Worm (Caenorhabditis elegans) whole organism, late embryonic: ENCODE data around the gene Y48A6B.14.

Experiments used
- C08G9.2 ChIP-seq: sonication (generic microtip); optimal IDR thresholded peaks from 2 replicates; lab custom pipeline; 2016; ENCODE audit warnings: mild to moderate bottlenecking, missing genetic modification characterization, moderate library complexity, missing compliant biosample characterization
- F13H6.1 ChIP-seq: sonication (generic microtip); optimal IDR thresholded peaks from 2 replicates; lab custom pipeline; 2016; ENCODE audit warnings: missing genetic modification characterization, missing compliant biosample characterization
- K02D7.2 ChIP-seq: sonication (generic microtip); optimal IDR thresholded peaks from 2 replicates; lab custom pipeline; 2017; ENCODE audit warnings: mild to moderate bottlenecking, missing genetic modification characterization, missing compliant biosample characterization
- T23F11.4 ChIP-seq: fragments of 200-800 bp; sonication (Bioruptor generic); optimal IDR thresholded peaks from 2 replicates; lab custom pipeline; 2018; ENCODE audit warnings: mild to moderate bottlenecking, missing genetic modification characterization, missing compliant biosample characterization
- ahr-1 ChIP-seq: sonication (generic microtip); optimal IDR thresholded peaks from 2 replicates; lab custom pipeline; 2016; ENCODE audit warnings: missing genetic modification characterization, missing compliant biosample characterization
- ceh-14 ChIP-seq: sonication (generic microtip); optimal IDR thresholded peaks from 2 replicates; lab custom pipeline; 2016; ENCODE audit warnings: missing genotype, missing genetic modification characterization, missing compliant biosample characterization
- ceh-19 ChIP-seq: fragments of 200-800 bp; sonication (Bioruptor generic); optimal IDR thresholded peaks from 2 replicates; lab custom pipeline; 2018; ENCODE audit warnings: mild to moderate bottlenecking, missing genetic modification characterization, missing compliant biosample characterization
- ceh-2 ChIP-seq: sonication (generic microtip); optimal IDR thresholded peaks from 2 replicates; lab custom pipeline; 2016; ENCODE audit warnings: missing genotype, missing genetic modification characterization, missing compliant biosample characterization
- ceh-24 ChIP-seq: sonication (generic microtip); optimal IDR thresholded peaks from 2 replicates; lab custom pipeline; 2016; ENCODE audit warnings: mild to moderate bottlenecking, missing genetic modification characterization, missing compliant biosample characterization
- ceh-30 ChIP-seq: fragments of 150-350 bp; optimal IDR thresholded peaks from 2 replicates; lab custom pipeline; 2014; ENCODE audit warnings: missing biosample characterization, missing genetic modification characterization
- ceh-45 ChIP-seq: fragments of 200-800 bp; sonication (Bioruptor generic); IDR thresholded peaks from 2 replicates; pipeline ENCODE4 v1.3.6; 2022; ENCODE audit warnings: missing genetic modification reagents, missing genetic modification characterization, missing compliant biosample characterization
- ceh-48 ChIP-seq: sonication (generic microtip); optimal IDR thresholded peaks from 2 replicates; lab custom pipeline; 2016; ENCODE audit warnings: missing genetic modification characterization, inconsistent platforms, missing compliant biosample characterization
- ceh-9 ChIP-seq: sonication (generic microtip); optimal IDR thresholded peaks from 2 replicates; lab custom pipeline; 2016; ENCODE audit warnings: mild to moderate bottlenecking, missing genetic modification characterization, inconsistent platforms, missing compliant biosample characterization
- che-1 ChIP-seq: sonication (generic microtip); optimal IDR thresholded peaks from 2 replicates; lab custom pipeline; 2016; ENCODE audit warnings: mild to moderate bottlenecking, missing genetic modification characterization, missing compliant biosample characterization
- dmd-4 ChIP-seq: sonication (generic microtip); optimal IDR thresholded peaks from 2 replicates; lab custom pipeline; 2016; ENCODE audit warnings: borderline replicate concordance, missing genetic modification characterization, missing compliant biosample characterization
- dve-1 ChIP-seq: sonication (generic microtip); optimal IDR thresholded peaks from 2 replicates; lab custom pipeline; 2017; ENCODE audit warnings: antibody characterized with exemption, mild to moderate bottlenecking, missing genetic modification characterization, missing compliant biosample characterization
- fax-1 ChIP-seq: sonication (generic microtip); optimal IDR thresholded peaks from 2 replicates; lab custom pipeline; 2016; ENCODE audit warnings: missing genotype, missing genetic modification characterization, missing compliant biosample characterization
- fkh-10 ChIP-seq: fragments of 150-350 bp; optimal IDR thresholded peaks from 2 replicates; lab custom pipeline; 2014; ENCODE audit warnings: missing biosample characterization, missing genetic modification reagents, missing genetic modification characterization
- gmeb-2 ChIP-seq: sonication (generic microtip); optimal IDR thresholded peaks from 2 replicates; lab custom pipeline; 2016; ENCODE audit warnings: missing genetic modification characterization, inconsistent platforms, missing compliant biosample characterization
- hlh-6 ChIP-seq: sonication (generic microtip); optimal IDR thresholded peaks from 2 replicates; lab custom pipeline; 2016; ENCODE audit warnings: missing genotype, missing genetic modification characterization, missing compliant biosample characterization
- lim-6 ChIP-seq: sonication (generic microtip); optimal IDR thresholded peaks from 2 replicates; lab custom pipeline; 2016; ENCODE audit warnings: missing genetic modification characterization, missing compliant biosample characterization
- madf-2 ChIP-seq: sonication (generic microtip); optimal IDR thresholded peaks from 2 replicates; lab custom pipeline; 2017; ENCODE audit warnings: missing genetic modification characterization, missing compliant biosample characterization
- nhr-232 ChIP-seq: sonication (generic microtip); optimal IDR thresholded peaks from 2 replicates; lab custom pipeline; 2016; ENCODE audit warnings: missing genetic modification characterization, missing compliant biosample characterization
- npax-4 ChIP-seq: sonication (generic microtip); optimal IDR thresholded peaks from 2 replicates; lab custom pipeline; 2016; ENCODE audit warnings: missing genetic modification characterization, missing compliant biosample characterization
- odd-2 ChIP-seq: sonication (generic microtip); optimal IDR thresholded peaks from 2 replicates; lab custom pipeline; 2017; ENCODE audit warnings: antibody characterized with exemption, mild to moderate bottlenecking, missing genetic modification characterization, missing compliant biosample characterization
- pat-9 ChIP-seq: fragments of 200-800 bp; sonication (Bioruptor generic); optimal IDR thresholded peaks from 2 replicates; lab custom pipeline; 2018; ENCODE audit warnings: mild to moderate bottlenecking, missing genetic modification characterization, moderate library complexity, missing compliant biosample characterization
- pax-1 ChIP-seq: fragments of 150-350 bp; optimal IDR thresholded peaks from 2 replicates; lab custom pipeline; 2014; ENCODE audit warnings: missing biosample characterization, missing genetic modification characterization
- pha-4 ChIP-seq: fragments of 150-350 bp; optimal IDR thresholded peaks from 2 replicates; lab custom pipeline; 2018; ENCODE audit warnings: missing biosample characterization, missing genetic modification reagents, missing genetic modification characterization
- pqm-1 ChIP-seq: sonication (generic microtip); optimal IDR thresholded peaks from 2 replicates; lab custom pipeline; 2016; ENCODE audit warnings: missing genetic modification characterization, missing compliant biosample characterization
- pros-1 ChIP-seq: fragments of 150-350 bp; optimal IDR thresholded peaks from 2 replicates; lab custom pipeline; 2014; ENCODE audit warnings: missing biosample characterization, missing genetic modification reagents, missing genetic modification characterization
- ref-2 ChIP-seq: sonication (generic microtip); optimal IDR thresholded peaks from 2 replicates; lab custom pipeline; 2016; ENCODE audit warnings: missing genetic modification characterization, missing compliant biosample characterization
- rnt-1 ChIP-seq: sonication (generic microtip); optimal IDR thresholded peaks from 2 replicates; lab custom pipeline; 2016; ENCODE audit warnings: missing genetic modification characterization, missing compliant biosample characterization
- sdc-2 ChIP-seq: sonication (generic microtip); optimal IDR thresholded peaks from 2 replicates; lab custom pipeline; 2016; ENCODE audit warnings: missing genotype, missing genetic modification characterization, missing compliant biosample characterization
- syd-9 ChIP-seq: sonication (generic microtip); optimal IDR thresholded peaks from 2 replicates; lab custom pipeline; 2016; ENCODE audit warnings: mild to moderate bottlenecking, missing genetic modification characterization, moderate library complexity, missing compliant biosample characterization
- tbx-2 ChIP-seq: sonication (generic microtip); optimal IDR thresholded peaks from 2 replicates; lab custom pipeline; 2016; ENCODE audit warnings: missing genetic modification characterization, missing compliant biosample characterization
- tbx-7 ChIP-seq: sonication (generic microtip); optimal IDR thresholded peaks from 2 replicates; lab custom pipeline; 2016; ENCODE audit warnings: missing genotype, missing genetic modification characterization, missing compliant biosample characterization
- ttx-3 ChIP-seq: sonication (generic microtip); optimal IDR thresholded peaks from 2 replicates; lab custom pipeline; 2016; ENCODE audit warnings: missing genetic modification reagents, missing genetic modification characterization, missing compliant biosample characterization
- unc-3 ChIP-seq, 2 experiments: fragments of 200-800 bp in 1 of 2; sonication (Bioruptor generic) in 1 of 2; sonication (generic microtip) in 1 of 2; conservative IDR thresholded peaks in 1 of 2; optimal IDR thresholded peaks in 1 of 2; 2 replicates each; pipeline versions ENCODE4 v1.3.6 to Lab custom; 2016 to 2022; ENCODE audit warnings: missing compliant biosample characterization in 2 of 2, missing genetic modification characterization in 2 of 2, missing genetic modification reagents in 1 of 2
- unc-42 ChIP-seq: sonication (generic microtip); optimal IDR thresholded peaks from 2 replicates; lab custom pipeline; 2016; ENCODE audit warnings: missing genotype, missing genetic modification characterization, missing compliant biosample characterization
- unc-86 ChIP-seq: sonication (generic microtip); optimal IDR thresholded peaks from 2 replicates; lab custom pipeline; 2016; ENCODE audit warnings: missing genetic modification characterization, missing compliant biosample characterization
- zip-5 ChIP-seq: sonication (generic microtip); optimal IDR thresholded peaks from 2 replicates; lab custom pipeline; 2016; ENCODE audit warnings: missing genetic modification characterization, missing compliant biosample characterization

Gene Y48A6B.14

ce11 chrIII:11012264-11012663 is 19.1 kb upstream of the Y48A6B.14 start, which contains the start of gene kvs-4:
TSS of gene kvs-4 (plus strand) at chrIII:11012564.
- no peak for TF ChIP-seq ceh-30 (tag; lab: Kevin White, UChicago)
- no peak for TF ChIP-seq lim-6
- no peak for TF ChIP-seq npax-4 (tag; lab: Kevin White, UChicago)
- no peak for TF ChIP-seq tbx-2
- no peak for TF ChIP-seq unc-3 (GFP tag; conservative IDR thresholded peaks at IDR 0.05; lab: Robert Waterston, UW)
- TF ChIP-seq unc-3 (tag; optimal IDR thresholded peaks at IDR 0.05; lab: Kevin White, UChicago) = no peak
- TF ChIP-seq ceh-24 = no peak
- TF ChIP-seq ceh-19 (GFP tag; lab: Kevin White, UChicago) = no peak
- no peak for TF ChIP-seq che-1
- TF ChIP-seq K02D7.2 (tag; lab: Kevin White, UChicago) = no peak
- no peak for TF ChIP-seq syd-9
- TF ChIP-seq pat-9 (tag; lab: Kevin White, UChicago) = no peak
- TF ChIP-seq C08G9.2 (tag; lab: Kevin White, UChicago) = no peak
- TF ChIP-seq nhr-232 = no peak
- no peak for TF ChIP-seq gmeb-2 (tag; lab: Kevin White, UChicago)
- TF ChIP-seq F13H6.1 (tag; lab: Kevin White, UChicago) = no peak

- TF ChIP-seq ceh-9 (no peak), hlh-6 (tag; lab: Kevin White, UChicago) (no peak), ceh-19 (GFP tag; lab: Kevin White, UChicago) (no peak), tbx-7 (tag; lab: Kevin White, UChicago) (no peak), ref-2 (tag; lab: Kevin White, UChicago) (no peak), rnt-1 (no peak), dmd-4 (tag; lab: Kevin White, UChicago) (no peak), ttx-3 (tag; lab: Kevin White, UChicago) (no peak), T23F11.4 (GFP tag; lab: Kevin White, UChicago) (no peak), madf-2 (tag; lab: Kevin White, UChicago) (no peak), fkh-10 (GFP tag; lab: Kevin White, UChicago) (no peak), unc-86 (tag; lab: Kevin White, UChicago) (no peak), ceh-2 (tag; lab: Kevin White, UChicago) (no peak), lim-6 (no peak), zip-5 (no peak), F13H6.1 (tag; lab: Kevin White, UChicago) (no peak), ahr-1 (tag; lab: Kevin White, UChicago) (no peak), sdc-2 (tag; lab: Kevin White, UChicago) (no peak), ceh-48 (no peak)
These were observed 9.1 kb upstream of the Y48A6B.14 start for ce11 chrIII:11022278-11022677.

DNA sequence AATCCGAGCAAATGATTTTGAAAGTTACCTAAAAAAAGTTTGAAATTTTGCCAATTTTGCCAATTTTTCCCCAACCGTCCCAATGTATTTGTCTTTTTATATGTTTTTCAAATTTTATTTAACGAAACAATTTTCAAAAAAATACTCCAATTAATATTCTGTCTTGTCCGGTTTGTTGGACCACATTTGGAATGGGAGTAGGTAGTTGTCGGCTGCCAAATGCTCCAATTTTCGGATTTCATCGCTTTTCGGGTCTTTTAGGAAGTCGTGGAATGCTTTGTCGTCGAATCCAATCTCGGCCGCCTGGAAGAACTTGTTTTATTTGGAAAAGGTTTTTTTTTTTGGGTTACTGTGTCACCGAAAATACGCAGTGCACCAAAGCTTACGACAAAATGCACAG is 6.3 kb upstream of the Y48A6B.14 start:
- TF ChIP-seq pqm-1 (tag; lab: Kevin White, UChicago) = no peak
- TF ChIP-seq pros-1 (tag; lab: Kevin White, UChicago) = no peak
- no peak for TF ChIP-seq odd-2 (tag; lab: Kevin White, UChicago)
- no peak for TF ChIP-seq fax-1 (tag; lab: Kevin White, UChicago)
- no peak for TF ChIP-seq che-1
- no peak for TF ChIP-seq ref-2 (tag; lab: Kevin White, UChicago)
- no peak for TF ChIP-seq pax-1
- TF ChIP-seq ceh-45 (GFP tag; lab: Robert Waterston, UW) = no peak
- no peak for TF ChIP-seq K02D7.2 (tag; lab: Kevin White, UChicago)
- no peak for TF ChIP-seq lim-6
- no peak for TF ChIP-seq fkh-10 (GFP tag; lab: Kevin White, UChicago)
- no peak for TF ChIP-seq ceh-9
- TF ChIP-seq unc-42 (tag; lab: Kevin White, UChicago) = no peak
- TF ChIP-seq dve-1 (tag; lab: Kevin White, UChicago) = no peak
- no peak for TF ChIP-seq ceh-14 (tag; lab: Kevin White, UChicago)
- no peak for TF ChIP-seq pha-4 (tag; lab: Kevin White, UChicago)
- TF ChIP-seq syd-9 = no peak
